Fruit fly (Drosophila melanogaster): Measurements from ENCODE around the gene mtTFB1.
A peak's percentile ranks its signal among the peaks of the same experiment; 100 is the strongest.

mtTFB1 gene

dm6 chr3L:11689832-11690602, 18.8 kb upstream of the mtTFB1 start (continued):
- TF ChIP-seq CG13424 (tag; optimal IDR thresholded peaks at IDR 0.05) (no peak), hbn (GFP tag; IDR thresholded peaks at IDR 0.05; ENCODE audit: partially characterized antibody) (no peak), CG17612 (GFP tag; IDR thresholded peaks at IDR 0.05) (no peak), HmgD (GFP tag; optimal IDR thresholded peaks at IDR 0.05) (no peak), nerfin-1 (tag; optimal IDR thresholded peaks at IDR 0.05) (no peak), CG13123 (GFP tag; optimal IDR thresholded peaks at IDR 0.05) (no peak), ase (GFP tag; IDR thresholded peaks at IDR 0.05) (no peak), mirr (GFP tag; optimal IDR thresholded peaks at IDR 0.05) (peak; percentile 93), Side (GFP tag; optimal IDR thresholded peaks at IDR 0.05) (no peak), sima (GFP tag; optimal IDR thresholded peaks at IDR 0.05) (no peak), CG34224 (GFP tag; IDR thresholded peaks at IDR 0.05; ENCODE audit: partially characterized antibody) (no peak), CG1602 (GFP tag; optimal IDR thresholded peaks at IDR 0.05) (no peak), grn (GFP tag; optimal IDR thresholded peaks at IDR 0.05) (peak; percentile 87), CG3281 (GFP tag; optimal IDR thresholded peaks at IDR 0.05) (peak; percentile 15), Nf-YC (tag; optimal IDR thresholded peaks at IDR 0.05) (peak; percentile 30), psq (GFP tag; optimal IDR thresholded peaks at IDR 0.05) (no peak), CG2678 (tag; optimal IDR thresholded peaks at IDR 0.05) (peak; percentile 19), sqz (GFP tag; optimal IDR thresholded peaks at IDR 0.05) (peak; percentile 33), H15 (GFP tag; IDR thresholded peaks at IDR 0.05) (no peak), CG13894 (tag; optimal IDR thresholded peaks at IDR 0.05) (no peak), CG11723 (GFP tag; optimal IDR thresholded peaks at IDR 0.05) (no peak), Nf-YB (GFP tag; optimal IDR thresholded peaks at IDR 0.05) (peak; percentile 25), CG4730 (GFP tag; IDR thresholded peaks at IDR 0.05) (no peak), stc (GFP tag; IDR thresholded peaks at IDR 0.05) (0 out of 2 replicates have a peak, but pooled peaks have one; percentile 12), ttk (GFP tag; IDR thresholded peaks at IDR 0.05) (no peak), CG6854 (GFP tag; optimal IDR thresholded peaks at IDR 0.05) (no peak), lov (optimal IDR thresholded peaks at IDR 0.05) (no peak), lov (GFP tag; IDR thresholded peaks at IDR 0.05) (no peak), CG9437 (GFP tag; optimal IDR thresholded peaks at IDR 0.05) (no peak), kni (GFP tag; optimal IDR thresholded peaks at IDR 0.05) (no peak), Fer2 (tag; optimal IDR thresholded peaks at IDR 0.05) (no peak)

dm6 chr3L:11691203-11691797, 17.5 kb upstream of the mtTFB1 start, which contains the start of the genes Pldn and CG14135:
Gene Pldn, minus strand, starts transcription at chr3L:11691399.
Gene CG14135, plus strand, starts transcription at chr3L:11691571.
- TF ChIP-seq CG6654 (GFP tag; optimal IDR thresholded peaks at IDR 0.05) (peak; percentile 99), slou (GFP tag; optimal IDR thresholded peaks at IDR 0.05) (no peak), Rx (GFP tag; IDR thresholded peaks at IDR 0.05) (no peak), CG17829 (tag; optimal IDR thresholded peaks at IDR 0.05) (peak; percentile 10), CG1603 (tag; optimal IDR thresholded peaks at IDR 0.05) (peak; percentile 49), CG9876 (GFP tag; optimal IDR thresholded peaks at IDR 0.05) (no peak), wek (GFP tag; optimal IDR thresholded peaks at IDR 0.05) (no peak), Tbp (GFP tag; optimal IDR thresholded peaks at IDR 0.05) (no peak), ro (GFP tag; IDR thresholded peaks at IDR 0.05) (no peak), gce (GFP tag; IDR thresholded peaks at IDR 0.05) (no peak), CG14710 (tag; optimal IDR thresholded peaks at IDR 0.05) (peak; percentile 55), Dad (GFP tag; optimal IDR thresholded peaks at IDR 0.05) (no peak), scrt (GFP tag; optimal IDR thresholded peaks at IDR 0.05) (peak; percentile 68), CG7271 (tag; optimal IDR thresholded peaks at IDR 0.05) (no peak), ato (GFP tag; IDR thresholded peaks at IDR 0.05; ENCODE audit: partially characterized antibody) (no peak), kah (GFP tag; optimal IDR thresholded peaks at IDR 0.05) (no peak), gfzf (GFP tag; optimal IDR thresholded peaks at IDR 0.05) (peak; percentile 54), insv (GFP tag; optimal IDR thresholded peaks at IDR 0.05) (peak in 1 of 2 experiments; percentile 29), lmd (GFP tag; IDR thresholded peaks at IDR 0.05) (no peak), Dll (GFP tag; IDR thresholded peaks at IDR 0.05; ENCODE audit: partially characterized antibody) (peak; percentile 61; the same call in 2 of the 4 replicates)

All from whole organism, embryonic.